Worm (Caenorhabditis elegans): ENCODE measurements around the gene ref-2.
A peak's percentile ranks its signal among the peaks of the same experiment; 100 is the strongest.

The ref-2 gene

DNA sequence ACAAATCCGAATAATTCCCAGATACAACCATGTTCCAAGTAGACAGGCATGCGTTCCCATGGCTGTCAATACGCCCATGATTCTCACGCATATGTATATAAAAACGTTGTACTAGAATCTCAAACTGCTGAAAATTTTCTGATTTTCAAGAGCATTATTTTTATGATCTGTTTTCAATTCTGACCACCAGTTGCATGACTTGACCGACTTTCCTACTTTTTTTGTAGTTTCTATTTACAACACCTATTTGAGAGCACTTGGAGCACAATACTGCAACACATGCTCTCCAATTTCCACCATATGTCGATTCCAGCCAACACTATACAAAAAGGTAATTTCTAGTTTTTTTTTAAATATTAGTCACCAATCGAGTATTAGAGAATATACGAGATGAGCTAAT lies at the start of gene ref-2:
Gene ref-2 (plus strand): TSS at position 301 of the 400 bp plus-strand sequence.
- no peak for TF ChIP-seq xbp-1 (tag; optimal IDR thresholded peaks at IDR 0.05)
- no peak for TF ChIP-seq grh-1 (GFP tag; IDR thresholded peaks at IDR 0.05)
- TF ChIP-seq egl-13 (tag; optimal IDR thresholded peaks at IDR 0.05) = no peak
- TF ChIP-seq lin-13 (GFP tag; optimal IDR thresholded peaks at IDR 0.05) = no peak
- TF ChIP-seq fos-1 (tag; optimal IDR thresholded peaks at IDR 0.05) = no peak
- TF ChIP-seq Y116A8C.19 (tag; optimal IDR thresholded peaks at IDR 0.05; ENCODE audit: borderline replicate concordance) = no peak
- TF ChIP-seq C04F5.9 (tag; optimal IDR thresholded peaks at IDR 0.05) = no peak

DNA sequence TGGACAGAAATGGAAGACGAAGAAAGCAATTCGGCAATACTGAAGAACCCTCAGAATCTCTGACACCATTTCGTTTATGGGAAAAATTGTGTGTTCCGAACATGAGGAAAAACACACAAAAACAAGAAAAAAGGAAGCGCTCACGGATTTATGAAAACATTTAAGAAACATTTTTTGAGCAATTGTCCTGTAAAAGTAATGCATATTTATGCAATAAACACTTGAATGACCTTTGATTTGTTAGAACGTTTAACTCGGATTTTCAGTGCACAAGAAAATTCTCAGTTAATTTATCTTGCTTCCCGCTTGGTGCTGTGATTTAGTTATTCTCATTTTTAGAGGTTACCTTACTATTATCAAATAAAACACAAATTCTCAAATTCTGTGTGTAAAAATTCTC lies 40.2 kb upstream of the ref-2 start:
- TF ChIP-seq efl-1 (optimal IDR thresholded peaks at IDR 0.05) (no peak), efl-1 (GFP tag; optimal IDR thresholded peaks at IDR 0.05 in 1 of 2) (peak in 1 of 2 experiments; percentile 51), lin-35 (GFP tag; optimal IDR thresholded peaks at IDR 0.05) (no peak)

DNA sequence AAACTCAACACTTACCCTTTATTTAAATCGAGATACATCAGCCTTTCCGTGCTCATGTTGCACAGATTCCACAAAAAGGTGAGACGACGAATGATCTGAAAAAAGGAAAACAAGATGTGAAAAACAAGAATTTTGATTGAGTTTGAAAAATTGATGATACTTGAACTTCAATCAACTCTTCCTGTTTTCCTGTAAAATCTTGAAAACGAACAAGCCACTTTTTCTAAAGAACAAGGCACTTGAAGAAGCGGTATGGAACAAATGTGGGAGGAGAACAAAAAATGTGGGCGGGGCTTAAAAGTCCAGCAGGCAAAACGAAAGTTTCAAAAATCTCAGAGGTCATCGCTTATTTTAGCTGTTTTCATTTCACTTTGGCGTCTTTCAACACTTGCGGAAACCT lies 37.0 kb upstream of the ref-2 start, which contains the start of gene kvs-1:
Gene kvs-1 (minus strand): TSS at position 101 of the 400 bp plus-strand sequence.
- TF ChIP-seq swsn-7 (tag; optimal IDR thresholded peaks at IDR 0.05) (no peak), efl-1 (optimal IDR thresholded peaks at IDR 0.05) (no peak), efl-1 (GFP tag; optimal IDR thresholded peaks at IDR 0.05 in 1 of 2) (peak in 1 of 2 experiments; percentile 49)

DNA sequence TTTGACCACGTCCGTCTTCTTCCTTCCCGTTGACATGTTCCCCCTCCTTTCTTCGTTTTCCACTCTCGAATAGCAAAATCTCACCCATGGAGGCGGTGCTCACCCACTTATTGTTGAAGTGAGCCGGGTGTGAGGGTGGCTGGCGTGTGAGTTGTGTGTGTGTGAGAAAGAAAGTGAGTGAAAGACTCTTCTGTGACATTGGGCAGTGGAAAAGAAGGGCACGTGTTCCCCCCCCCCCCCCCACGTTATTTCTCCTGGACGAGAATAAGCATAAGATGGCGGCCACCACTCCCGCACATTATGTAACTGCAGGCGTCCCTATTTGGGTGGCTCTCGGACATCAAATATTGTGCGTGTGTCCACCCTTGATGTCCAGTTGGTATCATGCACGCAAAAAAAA lies 33.9 kb upstream of the ref-2 start:
- peak; percentile 44 for TF ChIP-seq fkh-8 (tag; optimal IDR thresholded peaks at IDR 0.05)
- peak; percentile 57 for TF ChIP-seq lin-14 (GFP tag; optimal IDR thresholded peaks at IDR 0.05)
- TF ChIP-seq ces-1 (GFP tag; optimal IDR thresholded peaks at IDR 0.05) = no peak
- no peak for TF ChIP-seq zip-4 (GFP tag; optimal IDR thresholded peaks at IDR 0.05)
- TF ChIP-seq mab-9 (GFP tag; IDR thresholded peaks at IDR 0.05) = 0 out of 2 replicates have a peak, but pooled peaks have one; percentile 30

DNA sequence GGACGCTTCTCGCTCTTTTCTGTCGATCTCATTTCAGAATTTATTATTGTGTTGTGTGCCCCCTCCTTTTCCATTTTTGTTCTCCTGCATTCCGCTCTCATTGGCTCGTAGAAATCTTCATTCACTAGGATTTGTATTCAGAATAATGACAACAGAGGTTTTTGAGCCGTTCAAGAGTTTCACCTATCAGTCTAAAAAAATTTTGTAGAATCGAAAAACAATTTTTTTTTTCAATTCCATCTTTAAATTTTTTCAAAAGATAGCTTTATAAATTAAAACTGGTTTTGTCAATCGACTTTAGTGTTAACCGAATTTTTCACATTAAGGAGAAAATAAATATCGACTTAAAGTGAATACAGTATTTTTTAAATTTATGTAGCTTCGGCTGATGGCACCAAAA lies 33.4 kb upstream of the ref-2 start, which contains the start of gene K09F5.4:
Gene K09F5.4 (minus strand): TSS at position 101 of the 400 bp plus-strand sequence.
- no peak for TF ChIP-seq lin-35 (GFP tag; optimal IDR thresholded peaks at IDR 0.05)
- no peak for TF ChIP-seq lin-13 (GFP tag; optimal IDR thresholded peaks at IDR 0.05)
- TF ChIP-seq pag-3 (tag; optimal IDR thresholded peaks at IDR 0.05; ENCODE audit: borderline replicate concordance, insufficient read depth) = no peak
- no peak for TF ChIP-seq mef-2 (tag; optimal IDR thresholded peaks at IDR 0.05)
- TF ChIP-seq ztf-11 (tag; optimal IDR thresholded peaks at IDR 0.05) = no peak
- TF ChIP-seq blmp-1 (tag; optimal IDR thresholded peaks at IDR 0.05) = no peak
- no peak for TF ChIP-seq dsc-1 (tag; optimal IDR thresholded peaks at IDR 0.05)
- no peak for TF ChIP-seq nhr-85 (tag)
- TF ChIP-seq ces-1 (GFP tag; optimal IDR thresholded peaks at IDR 0.05) = no peak
- TF ChIP-seq rnt-1 (tag; optimal IDR thresholded peaks at IDR 0.05) = no peak

DNA sequence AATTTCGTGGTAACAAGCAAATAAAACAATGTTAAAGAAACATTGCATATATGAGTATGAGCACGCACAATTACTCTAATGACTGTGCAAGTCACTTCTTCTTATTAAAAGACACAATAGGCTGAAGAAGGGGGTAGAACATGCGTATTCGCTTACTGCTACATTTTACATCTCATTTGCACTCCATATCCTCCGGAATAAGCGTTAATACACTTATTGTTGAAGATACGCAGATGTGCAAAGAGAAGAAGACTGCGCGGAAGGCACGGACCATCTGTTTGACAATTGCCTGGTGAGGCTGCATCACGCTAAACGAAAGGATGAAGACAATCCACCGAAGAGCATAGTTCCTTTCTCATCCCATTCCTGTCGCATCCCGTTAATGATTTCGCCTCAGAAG lies 31.2 kb upstream of the ref-2 start:
- TF ChIP-seq lin-14 (GFP tag; optimal IDR thresholded peaks at IDR 0.05) (peak; percentile 37), C04F5.9 (tag; optimal IDR thresholded peaks at IDR 0.05) (no peak)

DNA sequence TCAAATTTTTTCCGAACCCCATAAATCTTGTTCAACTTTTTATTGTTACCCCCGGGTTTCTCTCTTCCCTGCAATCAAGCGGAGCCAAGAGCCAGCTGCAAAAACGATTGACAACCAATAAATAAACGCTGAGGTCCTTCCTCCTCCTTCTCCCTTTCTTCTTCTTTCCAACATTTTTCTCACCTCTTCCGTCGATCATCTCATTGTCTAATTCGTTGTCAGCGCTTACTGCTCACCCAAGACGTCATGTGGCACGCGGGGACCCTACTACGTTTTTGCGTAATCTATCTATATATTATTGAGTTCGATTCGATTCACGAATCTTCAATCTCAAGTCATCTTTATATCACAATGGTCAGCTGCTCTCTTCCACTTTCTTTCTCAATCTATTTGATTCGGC lies 28.6 kb upstream of the ref-2 start:
- TF ChIP-seq nhr-76 (tag; optimal IDR thresholded peaks at IDR 0.05) = no peak
- no peak for TF ChIP-seq lin-35 (GFP tag; optimal IDR thresholded peaks at IDR 0.05)
- no peak for TF ChIP-seq elt-2 (tag; optimal IDR thresholded peaks at IDR 0.05)
- TF ChIP-seq nhr-28 (tag; optimal IDR thresholded peaks at IDR 0.05) = no peak
- TF ChIP-seq fkh-4 (tag; optimal IDR thresholded peaks at IDR 0.05; ENCODE audit: borderline replicate concordance) = no peak
- peak in 1 of 2 experiments; percentile 25 for TF ChIP-seq mdl-1 (tag; optimal IDR thresholded peaks at IDR 0.05)
- no peak for TF ChIP-seq grh-1 (GFP tag; IDR thresholded peaks at IDR 0.05)
- TF ChIP-seq nhr-71 (tag; optimal IDR thresholded peaks at IDR 0.05) = peak; percentile 78
- no peak for TF ChIP-seq nhr-47 (tag; optimal IDR thresholded peaks at IDR 0.05)
- TF ChIP-seq unc-98 (GFP tag; IDR thresholded peaks at IDR 0.05) = no peak
- TF ChIP-seq unc-30 (tag; optimal IDR thresholded peaks at IDR 0.05) = no peak
- TF ChIP-seq pax-3 (tag; optimal IDR thresholded peaks at IDR 0.05) = no peak
- TF ChIP-seq efl-1 (optimal IDR thresholded peaks at IDR 0.05) = no peak
- no peak for TF ChIP-seq efl-1 (GFP tag; optimal IDR thresholded peaks at IDR 0.05 in 1 of 2)
- TF ChIP-seq irx-1 (tag; optimal IDR thresholded peaks at IDR 0.05) = no peak
- no peak for TF ChIP-seq efl-3 (GFP tag; optimal IDR thresholded peaks at IDR 0.05)
- no peak for TF ChIP-seq snpc-4 (tag; optimal IDR thresholded peaks at IDR 0.05)
- TF ChIP-seq tbx-2 (tag; optimal IDR thresholded peaks at IDR 0.05) = peak; percentile 19
- TF ChIP-seq hpl-2 (GFP tag; optimal IDR thresholded peaks at IDR 0.05) = no peak
- TF ChIP-seq lin-14 (GFP tag; optimal IDR thresholded peaks at IDR 0.05) = peak; percentile 78
- peak; percentile 17 for TF ChIP-seq dsc-1 (tag; optimal IDR thresholded peaks at IDR 0.05)
- TF ChIP-seq egl-13 (tag; optimal IDR thresholded peaks at IDR 0.05) = no peak
- no peak for TF ChIP-seq pqm-1 (tag; optimal IDR thresholded peaks at IDR 0.05)
- TF ChIP-seq nhr-20 (tag; optimal IDR thresholded peaks at IDR 0.05) = peak; percentile 38

Data from whole organism, L1 larva.